Worm (Caenorhabditis elegans) whole organism, late embryonic: ENCODE results near the gene spp-5.

Experiments
- C38D4.7 ChIP-seq: fragments of 200-800 bp; sonication (Bioruptor generic); optimal IDR thresholded peaks from 2 replicates; lab custom pipeline; 2018; ENCODE audit warnings: mild to moderate bottlenecking, missing genetic modification characterization, moderate library complexity, missing compliant biosample characterization
- K02D7.2 ChIP-seq: sonication (generic microtip); optimal IDR thresholded peaks from 2 replicates; lab custom pipeline; 2017; ENCODE audit warnings: mild to moderate bottlenecking, missing genetic modification characterization, missing compliant biosample characterization
- K09A11.1 ChIP-seq: sonication (generic microtip); optimal IDR thresholded peaks from 2 replicates; lab custom pipeline; 2017; ENCODE audit warnings: antibody characterized with exemption, mild to moderate bottlenecking, missing genetic modification characterization, missing compliant biosample characterization; ENCODE audit not compliant: insufficient read depth
- T23F11.4 ChIP-seq: fragments of 200-800 bp; sonication (Bioruptor generic); optimal IDR thresholded peaks from 2 replicates; lab custom pipeline; 2018; ENCODE audit warnings: mild to moderate bottlenecking, missing genetic modification characterization, missing compliant biosample characterization
- ahr-1 ChIP-seq: sonication (generic microtip); optimal IDR thresholded peaks from 2 replicates; lab custom pipeline; 2016; ENCODE audit warnings: missing genetic modification characterization, missing compliant biosample characterization
- ama-1 ChIP-seq: fragments of 150-350 bp; optimal IDR thresholded peaks from 2 replicates; lab custom pipeline; 2014
- ceh-14 ChIP-seq: sonication (generic microtip); optimal IDR thresholded peaks from 2 replicates; lab custom pipeline; 2016; ENCODE audit warnings: missing genotype, missing genetic modification characterization, missing compliant biosample characterization
- ceh-18 ChIP-seq: sonication (generic microtip); optimal IDR thresholded peaks from 2 replicates; lab custom pipeline; 2016; ENCODE audit warnings: missing genetic modification characterization, missing compliant biosample characterization
- ceh-31 ChIP-seq: sonication (generic microtip); optimal IDR thresholded peaks from 2 replicates; lab custom pipeline; 2016; ENCODE audit warnings: missing genetic modification characterization, missing compliant biosample characterization
- ceh-45 ChIP-seq: fragments of 200-800 bp; sonication (Bioruptor generic); IDR thresholded peaks from 2 replicates; pipeline ENCODE4 v1.3.6; 2022; ENCODE audit warnings: missing genetic modification reagents, missing genetic modification characterization, missing compliant biosample characterization
- ceh-9 ChIP-seq: sonication (generic microtip); optimal IDR thresholded peaks from 2 replicates; lab custom pipeline; 2016; ENCODE audit warnings: mild to moderate bottlenecking, missing genetic modification characterization, inconsistent platforms, missing compliant biosample characterization
- che-1 ChIP-seq: sonication (generic microtip); optimal IDR thresholded peaks from 2 replicates; lab custom pipeline; 2016; ENCODE audit warnings: mild to moderate bottlenecking, missing genetic modification characterization, missing compliant biosample characterization
- dmd-4 ChIP-seq: sonication (generic microtip); optimal IDR thresholded peaks from 2 replicates; lab custom pipeline; 2016; ENCODE audit warnings: borderline replicate concordance, missing genetic modification characterization, missing compliant biosample characterization
- dve-1 ChIP-seq: sonication (generic microtip); optimal IDR thresholded peaks from 2 replicates; lab custom pipeline; 2017; ENCODE audit warnings: antibody characterized with exemption, mild to moderate bottlenecking, missing genetic modification characterization, missing compliant biosample characterization
- elt-2 ChIP-seq: sonication (generic microtip); optimal IDR thresholded peaks from 2 replicates; lab custom pipeline; 2016; ENCODE audit warnings: missing genetic modification reagents, missing genetic modification characterization, missing compliant biosample characterization
- fkh-10 ChIP-seq: fragments of 150-350 bp; optimal IDR thresholded peaks from 2 replicates; lab custom pipeline; 2014; ENCODE audit warnings: missing biosample characterization, missing genetic modification reagents, missing genetic modification characterization
- hlh-6 ChIP-seq: sonication (generic microtip); optimal IDR thresholded peaks from 2 replicates; lab custom pipeline; 2016; ENCODE audit warnings: missing genotype, missing genetic modification characterization, missing compliant biosample characterization
- hlh-8 ChIP-seq: sonication (generic microtip); optimal IDR thresholded peaks from 2 replicates; lab custom pipeline; 2016; ENCODE audit warnings: missing genotype, missing genetic modification characterization, missing compliant biosample characterization
- lim-6 ChIP-seq: sonication (generic microtip); optimal IDR thresholded peaks from 2 replicates; lab custom pipeline; 2016; ENCODE audit warnings: missing genetic modification characterization, missing compliant biosample characterization
- nfya-1 ChIP-seq: sonication (generic microtip); optimal IDR thresholded peaks from 2 replicates; lab custom pipeline; 2017; ENCODE audit warnings: missing genetic modification characterization, mild to moderate bottlenecking, missing compliant biosample characterization, antibody characterized with exemption, moderate library complexity
- nhr-11 ChIP-seq: fragments of 150-350 bp; optimal IDR thresholded peaks from 2 replicates; lab custom pipeline; 2014; ENCODE audit warnings: missing biosample characterization, missing genetic modification characterization
- nhr-232 ChIP-seq: sonication (generic microtip); optimal IDR thresholded peaks from 2 replicates; lab custom pipeline; 2016; ENCODE audit warnings: missing genetic modification characterization, missing compliant biosample characterization
- npax-4 ChIP-seq: sonication (generic microtip); optimal IDR thresholded peaks from 2 replicates; lab custom pipeline; 2016; ENCODE audit warnings: missing genetic modification characterization, missing compliant biosample characterization
- pax-1 ChIP-seq: fragments of 150-350 bp; optimal IDR thresholded peaks from 2 replicates; lab custom pipeline; 2014; ENCODE audit warnings: missing biosample characterization, missing genetic modification characterization
- pha-2 ChIP-seq: sonication (generic microtip); optimal IDR thresholded peaks from 2 replicates; lab custom pipeline; 2017; ENCODE audit warnings: mild to moderate bottlenecking, missing genetic modification characterization, missing compliant biosample characterization
- ref-2 ChIP-seq: sonication (generic microtip); optimal IDR thresholded peaks from 2 replicates; lab custom pipeline; 2016; ENCODE audit warnings: missing genetic modification characterization, missing compliant biosample characterization
- rnt-1 ChIP-seq: sonication (generic microtip); optimal IDR thresholded peaks from 2 replicates; lab custom pipeline; 2016; ENCODE audit warnings: missing genetic modification characterization, missing compliant biosample characterization
- sdc-2 ChIP-seq: sonication (generic microtip); optimal IDR thresholded peaks from 2 replicates; lab custom pipeline; 2016; ENCODE audit warnings: missing genotype, missing genetic modification characterization, missing compliant biosample characterization
- sox-2 ChIP-seq: fragments of 200-800 bp; sonication (Bioruptor generic); IDR thresholded peaks from 2 replicates; pipeline ENCODE4 v1.3.6; 2022; ENCODE audit warnings: missing genetic modification reagents, missing genetic modification characterization, missing compliant biosample characterization
- sox-4 ChIP-seq: sonication (generic microtip); optimal IDR thresholded peaks from 2 replicates; lab custom pipeline; 2017; ENCODE audit warnings: mild to moderate bottlenecking, missing genetic modification characterization, inconsistent platforms, missing compliant biosample characterization
- zip-5 ChIP-seq: sonication (generic microtip); optimal IDR thresholded peaks from 2 replicates; lab custom pipeline; 2016; ENCODE audit warnings: missing genetic modification characterization, missing compliant biosample characterization
- ztf-16 ChIP-seq: sonication (generic microtip); optimal IDR thresholded peaks from 2 replicates; lab custom pipeline; 2017; ENCODE audit warnings: missing genetic modification characterization, missing compliant biosample characterization

The spp-5 gene

DNA sequence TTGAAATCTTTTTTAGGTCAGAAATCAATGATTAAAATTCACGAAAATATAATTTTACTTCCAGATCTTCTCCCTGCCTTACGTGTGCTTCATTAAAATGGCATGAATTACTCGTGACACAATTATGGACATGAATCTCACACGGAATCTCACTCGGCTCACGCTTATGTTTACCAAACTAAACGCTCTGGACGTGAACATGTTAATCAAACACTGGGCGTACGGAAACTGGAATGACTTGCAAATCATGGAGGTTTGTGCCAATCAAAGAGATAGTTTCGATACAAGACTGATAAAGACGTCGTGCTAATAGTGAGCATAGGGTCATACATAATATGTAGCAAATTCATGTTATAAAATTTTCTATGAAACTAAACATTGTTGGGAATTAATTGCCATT, 5.6 kb downstream of the spp-5 start (continued):
- TF ChIP-seq sox-4 (tag; lab: Kevin White, UChicago) = no peak

DNA sequence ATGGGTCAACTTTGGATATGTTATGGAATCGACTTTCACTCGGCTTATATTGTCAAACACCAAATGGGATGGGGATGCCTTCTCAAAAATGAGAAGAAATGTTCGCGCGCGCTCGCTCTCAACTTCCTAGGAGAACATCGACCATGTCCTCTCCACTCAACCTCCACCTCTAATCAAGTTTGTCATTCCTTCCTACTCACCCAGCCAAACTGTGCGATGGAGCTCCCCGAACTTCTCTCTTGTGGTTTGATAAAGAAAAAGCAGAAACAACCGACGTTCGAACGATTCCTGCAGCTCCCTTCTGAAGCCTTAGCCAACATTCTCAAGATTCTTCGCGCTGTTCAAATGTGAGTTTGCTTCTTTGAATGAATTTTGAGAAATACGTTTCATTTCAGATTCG, 6.9 kb downstream of the spp-5 start:
- TF ChIP-seq dve-1 (tag; lab: Kevin White, UChicago) (no peak), rnt-1 (tag; lab: Kevin White, UChicago) (no peak), T23F11.4 (GFP tag; lab: Kevin White, UChicago) (no peak), che-1 (no peak), fkh-10 (GFP tag; lab: Kevin White, UChicago) (no peak), sox-4 (tag; lab: Kevin White, UChicago) (no peak), nhr-11 (no peak), lim-6 (tag; lab: Kevin White, UChicago) (no peak), nfya-1 (tag; lab: Kevin White, UChicago) (no peak), ama-1 (lab: Kevin White, UChicago) (no peak), hlh-6 (tag; lab: Kevin White, UChicago) (no peak)

DNA sequence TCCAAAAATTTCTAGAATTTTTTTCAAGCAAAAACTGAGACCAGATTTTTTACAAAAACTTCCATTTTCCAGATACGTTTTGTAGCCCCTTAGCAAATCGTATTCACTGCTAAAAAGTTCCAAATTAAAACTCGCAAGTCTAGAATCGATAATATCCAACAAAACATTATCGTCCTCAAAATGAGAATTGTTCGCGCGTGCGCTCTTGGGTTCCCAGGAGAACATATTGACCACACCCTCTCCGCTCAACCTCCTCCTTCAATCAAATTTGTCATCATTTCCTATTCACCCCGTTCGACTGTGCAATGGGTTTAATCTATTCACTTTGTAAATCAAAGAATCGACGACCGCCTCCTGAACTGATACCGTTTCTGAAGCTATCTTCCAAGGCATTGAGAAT, 8.3 kb downstream of the spp-5 start:
- TF ChIP-seq sdc-2 (tag; lab: Kevin White, UChicago) (no peak), hlh-8 (tag; lab: Kevin White, UChicago) (no peak), npax-4 (no peak), ama-1 (lab: Kevin White, UChicago) (no peak), pax-1 (tag; lab: Kevin White, UChicago) (no peak), sox-2 (no peak), ztf-16 (tag; lab: Kevin White, UChicago) (no peak), zip-5 (no peak), K02D7.2 (tag; lab: Kevin White, UChicago) (no peak), nhr-232 (tag; lab: Kevin White, UChicago) (no peak), sox-4 (tag; lab: Kevin White, UChicago) (no peak), ceh-45 (no peak)

DNA sequence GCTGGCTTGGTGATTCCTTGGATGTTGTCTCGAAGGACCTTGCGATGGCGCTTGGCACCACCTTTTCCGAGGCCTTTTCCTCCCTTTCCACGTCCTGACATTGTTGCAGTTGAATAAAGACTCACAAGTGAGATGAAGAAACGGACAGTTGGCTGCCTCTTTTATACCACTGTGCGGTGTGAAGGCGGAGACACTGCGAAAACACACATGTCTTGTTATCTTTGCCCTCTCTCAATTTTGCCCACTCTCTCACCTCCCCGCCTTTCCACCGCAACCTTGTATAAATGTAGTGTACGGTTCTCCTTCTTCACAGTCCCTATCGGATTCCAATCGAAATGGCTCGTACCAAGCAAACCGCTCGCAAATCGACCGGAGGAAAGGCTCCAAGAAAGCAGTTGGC, 10.4 kb downstream of the spp-5 start, which contains the start of the genes his-38 and his-40:
TSS of gene his-38 (minus strand) at position 101 of the 400 bp plus-strand sequence.
TSS of gene his-40 (plus strand) at position 336 of the 400 bp plus-strand sequence.
- TF ChIP-seq dmd-4 (no peak), ceh-14 (tag; lab: Kevin White, UChicago) (no peak), C38D4.7 (GFP tag; lab: Kevin White, UChicago) (no peak), npax-4 (no peak), ahr-1 (tag; lab: Kevin White, UChicago) (no peak)

DNA sequence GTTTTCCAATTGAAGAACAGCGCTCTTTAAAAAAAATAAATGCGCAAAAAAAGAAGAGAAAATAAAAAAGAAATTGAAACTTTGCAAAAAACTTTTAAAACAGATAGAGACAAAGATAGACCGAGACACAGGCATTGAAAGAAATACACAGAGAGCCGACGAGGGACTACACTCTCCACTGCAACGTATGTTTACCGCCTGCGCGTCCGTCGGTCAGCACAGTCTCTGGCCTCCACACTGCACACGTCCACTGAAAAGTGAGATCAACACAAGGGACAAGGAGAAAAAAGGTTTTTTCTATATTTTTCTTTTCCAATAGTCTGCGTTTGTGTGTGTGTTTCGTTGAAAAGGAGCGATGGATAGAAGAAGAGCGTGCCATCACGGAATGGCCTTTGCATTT, 13.7 kb downstream of the spp-5 start:
- TF ChIP-seq ceh-9 (tag; lab: Kevin White, UChicago) = no peak
- peak; percentile 32 for TF ChIP-seq ceh-18 (tag; lab: Kevin White, UChicago)
- TF ChIP-seq nfya-1 (tag; lab: Kevin White, UChicago) = peak; percentile 63
- no peak for TF ChIP-seq K09A11.1 (tag; lab: Kevin White, UChicago)
- peak; percentile 16 for TF ChIP-seq dve-1 (tag; lab: Kevin White, UChicago)

DNA sequence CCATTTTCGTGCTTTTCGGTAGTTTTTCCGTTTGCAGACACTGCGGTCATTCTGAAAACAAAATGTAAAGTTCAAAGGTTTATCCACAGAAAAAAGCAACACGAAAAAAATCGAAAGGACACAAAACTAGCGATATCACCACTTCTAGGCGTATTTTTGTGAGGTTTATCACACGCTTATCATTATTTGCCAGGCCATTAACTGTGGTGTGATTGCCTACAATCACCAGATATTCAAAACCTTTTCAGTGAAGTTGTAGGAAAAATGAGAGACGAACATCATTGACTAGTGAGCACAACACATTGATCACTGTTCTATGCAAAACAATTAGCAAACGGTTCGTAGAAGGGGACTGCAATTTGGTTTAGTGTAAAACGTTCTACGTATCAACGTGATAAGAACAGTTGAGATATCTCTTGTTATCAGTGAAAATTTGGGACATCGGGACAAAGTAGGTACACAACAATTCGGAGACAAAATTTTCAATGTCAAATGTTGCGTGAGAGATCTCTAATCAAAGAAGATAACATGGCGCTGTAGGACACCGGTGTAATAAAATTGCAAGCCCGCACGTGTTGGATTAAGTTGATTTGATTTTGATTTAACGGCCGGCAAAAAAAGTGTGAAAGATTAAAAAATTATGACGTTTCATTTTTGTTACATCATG, 14.5 kb downstream of the spp-5 start, which contains the start of gene sur-5:
TSS of gene sur-5 (minus strand) at position 51 of the 667 bp plus-strand sequence.
- no peak for TF ChIP-seq ceh-31 (tag; lab: Kevin White, UChicago)
- no peak for TF ChIP-seq pha-2 (tag; lab: Kevin White, UChicago)
- no peak for TF ChIP-seq ref-2 (tag; lab: Kevin White, UChicago)
- TF ChIP-seq elt-2 (tag; lab: Kevin White, UChicago) = peak; percentile 87
- TF ChIP-seq ceh-9 (tag; lab: Kevin White, UChicago) = no peak
